Fruit fly (Drosophila melanogaster): ENCODE data around the gene CG9926.

- no peak for TF ChIP-seq EcR (GFP tag; optimal IDR thresholded peaks at IDR 0.05)
- TF ChIP-seq CG9948 (tag; optimal IDR thresholded peaks at IDR 0.05): peak; percentile 57
- no peak for TF ChIP-seq CG13204 (GFP tag; optimal IDR thresholded peaks at IDR 0.05)
- peak; percentile 55 for TF ChIP-seq Pif1A (GFP tag; optimal IDR thresholded peaks at IDR 0.05)
- TF ChIP-seq rn (GFP tag; IDR thresholded peaks at IDR 0.05): no peak
- TF ChIP-seq CG17806 (tag; optimal IDR thresholded peaks at IDR 0.05): peak; percentile 61
- no peak for TF ChIP-seq CG8301 (tag; optimal IDR thresholded peaks at IDR 0.05)
- TF ChIP-seq fd96Ca (GFP tag; IDR thresholded peaks at IDR 0.05): no peak
- TF ChIP-seq CG12605 (GFP tag; IDR thresholded peaks at IDR 0.05): no peak
- TF ChIP-seq CG14655 (GFP tag; optimal IDR thresholded peaks at IDR 0.05): peak; percentile 37
- peak; percentile 54 for TF ChIP-seq Snoo (tag; optimal IDR thresholded peaks at IDR 0.05)
- no peak for TF ChIP-seq Ets98B (GFP tag; IDR thresholded peaks at IDR 0.05)
- TF ChIP-seq CG4496 (GFP tag; IDR thresholded peaks at IDR 0.05): no peak
Observed at dm6 chr3R:13941390-13941789, 9.5 kb downstream of the CG9926 start.
